Worm (Caenorhabditis elegans): ENCODE measurements around the gene pho-13.

pho-13 gene

DNA sequence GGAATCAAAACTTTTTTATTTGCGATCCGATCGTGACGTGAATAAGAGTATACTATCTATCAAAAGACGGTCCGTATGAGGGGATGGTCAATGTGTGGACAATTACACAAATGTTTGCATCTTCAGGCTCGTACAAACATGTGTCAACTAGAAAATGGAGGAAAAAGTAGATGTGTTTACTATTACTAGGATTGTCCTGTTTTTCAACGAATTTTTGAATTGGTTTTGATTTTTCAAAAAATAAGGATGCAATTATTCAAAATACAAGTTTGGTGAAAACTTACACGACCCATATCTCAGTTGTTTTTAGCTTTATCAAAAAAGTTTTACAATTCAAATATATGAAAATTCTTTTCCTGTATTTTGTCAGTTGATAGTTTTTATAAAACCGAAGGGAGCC, 51.6 kb downstream of the pho-13 start, which contains the start of gene K08F8.7:
K08F8.7 (minus strand) TSS at position 101 of the 400 bp plus-strand sequence.
- TF ChIP-seq sptf-1 (tag; optimal IDR thresholded peaks at IDR 0.05), result no peak
- no peak for TF ChIP-seq ces-1 (GFP tag; optimal IDR thresholded peaks at IDR 0.05)
- no peak for TF ChIP-seq drap-1 (GFP tag; optimal IDR thresholded peaks at IDR 0.05)
- no peak for TF ChIP-seq unc-62 (GFP tag; optimal IDR thresholded peaks at IDR 0.05)
- no peak for TF ChIP-seq pha-4 (tag; optimal IDR thresholded peaks at IDR 0.05)
- TF ChIP-seq bed-3 (GFP tag; optimal IDR thresholded peaks at IDR 0.05), result no peak
- no peak for TF ChIP-seq lin-32 (GFP tag; optimal IDR thresholded peaks at IDR 0.05)
- TF ChIP-seq nhr-28 (tag; optimal IDR thresholded peaks at IDR 0.05), result no peak
- TF ChIP-seq unc-120 (tag; optimal IDR thresholded peaks at IDR 0.05; ENCODE audit: poor library complexity, severe bottlenecking), result no peak
- no peak for TF ChIP-seq sem-2 (GFP tag; optimal IDR thresholded peaks at IDR 0.05)
- TF ChIP-seq mab-5 (tag; optimal IDR thresholded peaks at IDR 0.05), result no peak
- no peak for TF ChIP-seq ham-2 (GFP tag; optimal IDR thresholded peaks at IDR 0.05)
- no peak for TF ChIP-seq tbx-8 (GFP tag; optimal IDR thresholded peaks at IDR 0.05)
- TF ChIP-seq ceh-83 (GFP tag; optimal IDR thresholded peaks at IDR 0.05), result no peak
